Worm (Caenorhabditis elegans): ENCODE results near the gene cid-1.

The cid-1 gene

DNA sequence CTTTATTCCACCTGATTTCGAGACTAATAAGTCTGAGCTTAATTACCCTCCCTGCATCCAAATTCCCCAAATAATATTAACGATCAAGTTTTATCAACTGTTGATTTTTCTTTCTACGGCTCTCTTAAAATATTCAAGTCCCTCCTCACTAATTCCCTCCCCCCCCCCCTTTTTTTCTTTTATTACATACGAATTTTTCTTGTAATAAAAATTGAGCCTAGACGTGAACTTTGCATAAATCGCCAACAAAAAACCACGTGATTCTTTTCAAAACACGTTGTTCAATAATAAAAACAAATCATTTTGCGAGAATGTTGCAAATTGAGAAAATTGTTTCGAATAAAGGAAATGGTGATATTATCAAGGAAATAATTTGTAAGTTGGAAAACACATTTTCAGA is 14.7 kb downstream of the cid-1 start, which contains the start of gene K10D2.8:
Gene K10D2.8 (plus strand): TSS at position 301 of the 400 bp plus-strand sequence.
- TF ChIP-seq klf-2 (GFP tag; conservative IDR thresholded peaks at IDR 0.05) (no peak), ztf-23 (GFP tag; IDR thresholded peaks at IDR 0.05) (no peak), flt-1 (GFP tag; IDR thresholded peaks at IDR 0.05) (no peak), ztf-29 (GFP tag; IDR thresholded peaks at IDR 0.05) (no peak)

DNA sequence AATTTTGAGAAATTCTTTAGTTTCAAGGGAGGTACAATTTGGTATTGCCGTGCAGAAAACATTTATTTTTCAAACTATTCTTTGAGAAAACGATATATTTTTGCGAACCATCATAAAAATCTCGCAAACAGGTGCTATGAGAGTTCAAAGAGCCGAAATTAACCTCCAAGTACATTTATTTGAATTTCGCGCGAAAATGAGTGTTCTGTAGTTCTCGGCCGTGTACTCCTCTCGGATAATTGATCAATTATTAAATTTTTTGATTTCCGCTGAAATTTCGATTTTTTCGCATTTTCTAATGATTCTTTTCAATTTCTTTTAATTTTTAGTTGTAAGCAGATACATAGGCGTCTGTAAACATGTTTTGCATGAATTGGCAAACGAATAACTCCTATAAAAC is 16.5 kb downstream of the cid-1 start:
- peak; percentile 37; the same call in 1 of the 2 replicates for TF ChIP-seq flt-1 (GFP tag; IDR thresholded peaks at IDR 0.05)
- TF ChIP-seq tab-1 (GFP tag; IDR thresholded peaks at IDR 0.05), result no peak
- no peak for TF ChIP-seq ref-1 (GFP tag; conservative IDR thresholded peaks at IDR 0.05)
- no peak for TF ChIP-seq ztf-23 (GFP tag; IDR thresholded peaks at IDR 0.05)

DNA sequence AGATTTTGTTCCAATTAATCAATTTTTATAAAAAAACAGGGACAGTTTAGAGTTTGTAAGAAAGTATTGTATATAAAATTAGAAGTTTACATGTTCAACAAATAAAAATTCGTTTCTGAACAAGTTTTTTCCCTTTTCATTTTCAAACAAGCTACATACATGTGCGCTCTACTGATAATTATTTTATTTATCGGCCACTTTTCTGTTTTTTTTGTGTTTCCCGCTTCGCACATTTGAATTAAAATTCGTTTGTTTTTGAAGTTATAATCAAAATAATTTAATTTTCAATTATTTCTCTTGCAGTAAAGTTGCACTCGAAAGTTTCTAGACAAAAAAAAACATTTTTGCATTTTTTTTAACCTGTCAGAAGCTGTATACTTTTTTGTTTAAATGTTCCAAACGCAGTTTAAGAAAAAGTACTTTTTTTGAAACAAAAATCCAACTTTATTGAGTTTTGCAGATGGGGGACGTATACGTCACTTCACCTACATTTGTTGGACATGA is 17.0 kb downstream of the cid-1 start, which contains the start of gene hira-1:
Gene hira-1 (plus strand): TSS at position 454 of the 504 bp plus-strand sequence.
- TF ChIP-seq klf-2 (GFP tag; conservative IDR thresholded peaks at IDR 0.05), result no peak

DNA sequence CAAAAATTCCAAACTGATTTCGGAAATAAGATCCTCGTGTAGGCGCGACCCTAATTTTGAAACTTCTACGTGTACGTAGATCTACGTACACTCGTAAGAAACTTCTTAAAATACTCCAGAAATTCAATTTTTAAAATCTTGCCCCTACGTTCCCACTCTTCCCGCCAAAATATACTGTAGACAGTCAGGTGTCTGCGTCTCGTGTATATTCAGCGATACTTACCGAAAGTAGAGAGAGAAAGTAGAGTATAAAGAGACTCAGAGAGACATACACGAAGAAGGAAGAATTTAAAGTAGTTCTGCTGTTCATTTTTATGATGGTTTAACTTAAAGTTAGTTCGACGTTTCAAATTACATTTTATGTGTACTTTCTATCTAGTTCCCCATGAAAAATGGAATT is 19.5 kb downstream of the cid-1 start:
- TF ChIP-seq ztf-29 (GFP tag; IDR thresholded peaks at IDR 0.05) (no peak), cog-1 (tag; optimal IDR thresholded peaks at IDR 0.05) (no peak), T22C8.4 (GFP tag; IDR thresholded peaks at IDR 0.05) (no peak), tab-1 (GFP tag; IDR thresholded peaks at IDR 0.05) (no peak), klf-2 (GFP tag; conservative IDR thresholded peaks at IDR 0.05) (no peak), flt-1 (GFP tag; IDR thresholded peaks at IDR 0.05) (no peak), ztf-23 (GFP tag; IDR thresholded peaks at IDR 0.05) (no peak), ref-1 (GFP tag; conservative IDR thresholded peaks at IDR 0.05) (no peak), med-1 (GFP tag; optimal IDR thresholded peaks at IDR 0.05; ENCODE audit: insufficient read depth) (no peak)

DNA sequence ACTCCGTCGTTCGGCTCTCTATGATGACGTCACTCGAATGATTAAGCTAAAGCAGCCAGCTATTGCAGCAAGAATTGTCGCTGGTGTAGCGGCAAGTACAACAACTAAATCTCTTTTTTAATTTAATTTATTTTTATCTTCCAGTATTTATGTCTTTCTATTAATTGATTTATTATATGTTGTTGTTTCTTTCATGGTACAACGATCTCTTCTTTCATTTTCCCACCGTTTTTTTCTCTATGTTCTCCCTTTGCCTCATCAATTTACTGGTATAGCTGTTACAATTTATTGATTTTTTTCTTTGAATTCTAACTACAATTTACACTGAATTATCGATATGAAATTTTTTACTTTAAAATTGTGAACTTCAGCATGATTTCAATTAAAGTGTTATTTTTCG is 22.0 kb downstream of the cid-1 start, which contains the start of gene moc-6:
Gene moc-6 (plus strand): TSS at position 301 of the 400 bp plus-strand sequence.
- TF ChIP-seq T22C8.4 (GFP tag; IDR thresholded peaks at IDR 0.05) (0 out of 2 replicates have a peak, but pooled peaks have one; percentile 23), ztf-23 (GFP tag; IDR thresholded peaks at IDR 0.05) (no peak)

DNA sequence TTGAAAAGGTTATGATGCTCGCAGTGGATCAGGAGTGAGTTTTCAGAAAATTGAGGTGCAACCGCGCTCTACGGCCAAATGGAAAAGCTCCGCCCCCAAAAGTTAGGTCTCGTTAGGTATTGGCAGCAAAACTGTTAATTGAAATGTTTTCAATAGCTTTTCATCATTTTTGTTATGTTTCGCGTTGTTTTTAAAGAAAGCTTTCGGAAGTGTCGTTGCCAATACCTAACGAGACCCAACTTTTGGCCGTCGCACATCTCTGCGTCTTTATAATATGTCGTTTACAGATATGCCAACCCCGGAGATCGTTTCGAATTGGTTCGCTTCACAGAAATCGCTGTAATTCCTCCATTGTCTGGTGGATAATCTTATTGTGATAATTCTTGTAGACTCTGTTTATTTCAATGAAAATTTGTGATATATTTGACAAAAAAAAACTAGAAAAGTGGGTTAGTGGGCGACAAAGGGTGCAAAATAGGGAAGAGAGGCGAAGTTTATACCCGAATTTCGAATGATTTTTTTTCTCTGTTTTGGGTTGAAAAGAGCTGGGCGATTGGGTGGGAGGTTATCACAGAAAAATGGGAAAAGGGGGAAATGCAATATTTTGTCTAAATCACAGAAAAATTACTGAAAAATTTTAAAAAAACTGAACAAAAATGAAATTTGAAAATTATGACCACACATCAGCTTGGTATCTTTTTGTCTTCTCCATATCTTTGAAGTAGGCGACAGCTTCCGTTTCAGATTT is 22.8 kb downstream of the cid-1 start:
- no peak for TF ChIP-seq tab-1 (GFP tag; IDR thresholded peaks at IDR 0.05)
- TF ChIP-seq ref-1 (GFP tag; conservative IDR thresholded peaks at IDR 0.05), result no peak
- no peak for TF ChIP-seq T22C8.4 (GFP tag; IDR thresholded peaks at IDR 0.05)
- TF ChIP-seq klf-2 (GFP tag; conservative IDR thresholded peaks at IDR 0.05), result no peak
- TF ChIP-seq flt-1 (GFP tag; IDR thresholded peaks at IDR 0.05), result no peak
- TF ChIP-seq ztf-29 (GFP tag; IDR thresholded peaks at IDR 0.05), result no peak
- TF ChIP-seq med-1 (GFP tag; optimal IDR thresholded peaks at IDR 0.05; ENCODE audit: insufficient read depth), result no peak
- no peak for TF ChIP-seq cog-1 (tag; optimal IDR thresholded peaks at IDR 0.05)
- TF ChIP-seq ztf-23 (GFP tag; IDR thresholded peaks at IDR 0.05), result no peak

DNA sequence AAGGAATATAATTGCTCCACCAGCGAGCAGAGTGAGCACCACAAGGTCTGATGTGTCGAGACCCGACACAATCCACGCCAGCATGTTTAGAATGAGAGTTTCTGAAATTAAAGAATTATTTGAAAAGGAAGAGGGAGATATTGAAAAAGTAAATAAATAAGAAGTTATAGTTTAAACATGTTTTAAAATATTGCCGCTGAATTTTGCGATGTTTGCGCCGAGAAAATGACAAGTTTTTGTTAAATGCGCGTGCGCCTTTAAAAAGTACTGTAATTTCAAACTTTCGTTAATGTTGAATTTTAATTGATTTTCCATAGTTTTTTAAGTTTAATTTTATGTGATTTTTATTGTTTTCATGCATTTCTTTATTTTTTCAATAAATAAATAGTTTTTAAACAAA is 25.9 kb downstream of the cid-1 start, which contains the start of gene emb-8:
Gene emb-8 (minus strand): TSS at position 101 of the 400 bp plus-strand sequence.
- TF ChIP-seq tab-1 (GFP tag; IDR thresholded peaks at IDR 0.05) (no peak), ref-1 (GFP tag; conservative IDR thresholded peaks at IDR 0.05) (no peak), cog-1 (tag; optimal IDR thresholded peaks at IDR 0.05) (no peak), med-1 (GFP tag; optimal IDR thresholded peaks at IDR 0.05; ENCODE audit: insufficient read depth) (no peak), T22C8.4 (GFP tag; IDR thresholded peaks at IDR 0.05) (no peak), ztf-29 (GFP tag; IDR thresholded peaks at IDR 0.05) (no peak), ztf-23 (GFP tag; IDR thresholded peaks at IDR 0.05) (no peak), flt-1 (GFP tag; IDR thresholded peaks at IDR 0.05) (no peak), klf-2 (GFP tag; conservative IDR thresholded peaks at IDR 0.05) (no peak)

DNA sequence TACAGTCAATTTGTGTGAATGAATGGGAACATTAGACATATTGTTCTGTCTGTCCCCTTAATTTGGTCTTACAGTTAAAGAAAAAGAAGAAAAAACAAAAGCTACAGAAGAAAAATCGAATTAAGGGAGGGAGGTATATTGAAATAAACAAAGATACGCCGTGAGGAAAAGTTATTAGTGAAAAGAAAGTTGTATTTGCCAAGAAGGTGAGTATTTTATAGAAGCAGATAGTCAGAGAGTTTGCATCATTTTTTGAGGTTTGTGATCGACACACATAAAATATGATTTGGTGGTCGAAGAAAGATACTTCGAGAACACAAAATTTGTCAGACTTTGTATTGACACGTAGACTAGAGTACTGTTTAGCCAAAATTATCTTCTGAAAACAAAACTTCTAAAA is 26.6 kb downstream of the cid-1 start:
- TF ChIP-seq ztf-23 (GFP tag; IDR thresholded peaks at IDR 0.05) (no peak), T22C8.4 (GFP tag; IDR thresholded peaks at IDR 0.05) (no peak), klf-2 (GFP tag; conservative IDR thresholded peaks at IDR 0.05) (no peak), ref-1 (GFP tag; conservative IDR thresholded peaks at IDR 0.05) (no peak), ztf-29 (GFP tag; IDR thresholded peaks at IDR 0.05) (no peak), tab-1 (GFP tag; IDR thresholded peaks at IDR 0.05) (no peak), cog-1 (tag; optimal IDR thresholded peaks at IDR 0.05) (no peak), med-1 (GFP tag; optimal IDR thresholded peaks at IDR 0.05; ENCODE audit: insufficient read depth) (no peak), flt-1 (GFP tag; IDR thresholded peaks at IDR 0.05) (no peak)

DNA sequence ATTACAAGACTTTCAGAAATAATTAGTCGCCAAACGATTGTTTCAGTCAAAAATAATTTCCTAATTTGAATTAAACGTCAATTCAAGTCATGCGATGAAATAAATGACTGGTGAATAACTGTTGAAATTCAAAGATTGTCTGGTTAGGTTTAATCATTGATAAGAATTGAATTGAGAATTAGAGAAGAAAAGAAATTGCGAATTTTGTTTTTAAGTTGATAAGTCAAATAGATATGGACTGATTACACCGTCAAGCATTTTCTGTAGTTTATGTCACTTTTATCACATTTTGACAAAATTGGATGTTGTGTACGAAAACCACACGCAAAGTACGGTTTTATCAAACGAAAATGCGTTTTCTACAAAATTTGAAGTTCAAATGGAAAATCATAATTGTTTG is 27.5 kb downstream of the cid-1 start:
- TF ChIP-seq med-1 (GFP tag; optimal IDR thresholded peaks at IDR 0.05; ENCODE audit: insufficient read depth), result no peak
- no peak for TF ChIP-seq tab-1 (GFP tag; IDR thresholded peaks at IDR 0.05)
- TF ChIP-seq T22C8.4 (GFP tag; IDR thresholded peaks at IDR 0.05), result no peak
- no peak for TF ChIP-seq ztf-29 (GFP tag; IDR thresholded peaks at IDR 0.05)
- no peak for TF ChIP-seq cog-1 (tag; optimal IDR thresholded peaks at IDR 0.05)
- no peak for TF ChIP-seq ref-1 (GFP tag; conservative IDR thresholded peaks at IDR 0.05)
- no peak for TF ChIP-seq klf-2 (GFP tag; conservative IDR thresholded peaks at IDR 0.05)
- TF ChIP-seq flt-1 (GFP tag; IDR thresholded peaks at IDR 0.05), result no peak
- no peak for TF ChIP-seq ztf-23 (GFP tag; IDR thresholded peaks at IDR 0.05)

DNA sequence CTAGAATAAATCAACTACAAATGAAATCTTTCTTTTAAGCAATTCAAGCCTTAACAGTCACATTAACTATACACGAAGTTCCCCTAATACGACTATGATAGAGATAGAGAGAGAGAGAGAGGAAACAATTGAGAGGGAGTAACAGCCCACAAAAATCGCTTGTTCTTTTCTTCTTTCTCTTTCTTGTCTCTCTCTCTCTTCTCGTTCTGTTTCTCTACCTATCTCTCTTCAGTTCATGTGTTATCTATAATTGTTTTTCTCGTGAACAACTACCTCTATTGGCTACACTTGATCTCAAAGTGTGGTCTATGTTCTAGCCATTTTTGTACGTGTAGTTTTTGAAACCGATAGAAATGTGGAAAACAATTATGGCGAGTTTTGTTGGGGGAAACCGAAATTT is 28.9 kb downstream of the cid-1 start:
- TF ChIP-seq tab-1 (GFP tag; IDR thresholded peaks at IDR 0.05), result no peak
- TF ChIP-seq flt-1 (GFP tag; IDR thresholded peaks at IDR 0.05), result no peak
- TF ChIP-seq cog-1 (tag; optimal IDR thresholded peaks at IDR 0.05), result no peak
- TF ChIP-seq klf-2 (GFP tag; conservative IDR thresholded peaks at IDR 0.05), result no peak
- no peak for TF ChIP-seq T22C8.4 (GFP tag; IDR thresholded peaks at IDR 0.05)
- no peak for TF ChIP-seq ztf-23 (GFP tag; IDR thresholded peaks at IDR 0.05)
- no peak for TF ChIP-seq ref-1 (GFP tag; conservative IDR thresholded peaks at IDR 0.05)
